Worm (Caenorhabditis elegans) whole organism, L4 larva: ENCODE results near the gene M18.3.

Experiments
- F37D6.2 ChIP-seq: sonication (generic microtip); optimal IDR thresholded peaks from 2 replicates; lab custom pipeline; 2016; ENCODE audit warnings: mild to moderate bottlenecking, missing genetic modification characterization, missing compliant biosample characterization
- F44E2.7 ChIP-seq: fragments of 200-800 bp; sonication (Bioruptor generic); IDR thresholded peaks from 2 replicates; pipeline ENCODE4 v2.1.2; 2022; ENCODE audit warnings: missing genetic modification characterization, missing compliant biosample characterization
- F49E8.2 ChIP-seq: sonication (generic microtip); optimal IDR thresholded peaks from 2 replicates; lab custom pipeline; 2016; ENCODE audit warnings: missing compliant biosample characterization, mild to moderate bottlenecking, missing genetic modification characterization, borderline replicate concordance
- R02D3.7 ChIP-seq: fragments of 150-350 bp; sonication (generic microtip); optimal IDR thresholded peaks from 3 replicates; lab custom pipeline; 2014; ENCODE audit warnings: missing biosample characterization, missing genetic modification characterization
- T20F7.1 ChIP-seq: fragments of 200-800 bp; sonication (Bioruptor generic); optimal IDR thresholded peaks from 2 replicates; lab custom pipeline; 2018; ENCODE audit warnings: mild to moderate bottlenecking, missing genetic modification characterization, missing compliant biosample characterization
- T26A8.4 ChIP-seq: fragments of 200-800 bp; sonication (Bioruptor generic); IDR thresholded peaks from 2 replicates; pipeline ENCODE4 v1.3.6; 2022; ENCODE audit warnings: missing genetic modification characterization, missing compliant biosample characterization
- Y105C5A.15 ChIP-seq: fragments of 200-800 bp; sonication (Bioruptor generic); IDR thresholded peaks from 2 replicates; pipeline ENCODE4 v1.3.6; 2022; ENCODE audit warnings: missing genetic modification characterization, missing compliant biosample characterization
- Y48G9A.11 ChIP-seq: fragments of 200-800 bp; sonication (Bioruptor generic); IDR thresholded peaks from 2 replicates; pipeline ENCODE4 v1.3.6; 2022; ENCODE audit warnings: missing genetic modification reagents, missing genetic modification characterization, missing compliant biosample characterization
- Y5F2A.4 ChIP-seq: fragments of 200-800 bp; sonication (Bioruptor generic); optimal IDR thresholded peaks from 2 replicates; lab custom pipeline; 2018; ENCODE audit warnings: mild to moderate bottlenecking, missing genetic modification characterization, missing compliant biosample characterization
- aha-1 ChIP-seq: fragments of 150-350 bp; peaks from one replicate; lab custom pipeline; 2014; ENCODE audit warnings: missing biosample characterization, missing genetic modification characterization
- aly-2 ChIP-seq: sonication (generic microtip); optimal IDR thresholded peaks from 2 replicates; lab custom pipeline; 2018; ENCODE audit warnings: missing biosample characterization, missing genetic modification characterization
- ama-1 ChIP-seq: fragments of 150-350 bp; optimal IDR thresholded peaks from 2 replicates; lab custom pipeline; 2014; ENCODE audit warnings: inconsistent platforms, mixed read lengths
- ceh-20 ChIP-seq: fragments of 200-800 bp; sonication (Bioruptor generic); IDR thresholded peaks from 2 replicates; pipeline ENCODE4 v1.3.6; 2022; ENCODE audit warnings: missing genetic modification reagents, missing genetic modification characterization, missing compliant biosample characterization
- ceh-28 ChIP-seq: fragments of 150-350 bp; optimal IDR thresholded peaks from 2 replicates; lab custom pipeline; 2014; ENCODE audit warnings: missing biosample characterization, missing genetic modification reagents, missing genetic modification characterization
- ceh-32 ChIP-seq: sonication (generic microtip); optimal IDR thresholded peaks from 2 replicates; lab custom pipeline; 2016; ENCODE audit warnings: mild to moderate bottlenecking, missing genetic modification characterization, missing compliant biosample characterization; ENCODE audit not compliant: poor library complexity
- ceh-44 ChIP-seq: fragments of 200-800 bp; sonication (Bioruptor generic); IDR thresholded peaks from 2 replicates; pipeline ENCODE4 v1.3.6; 2022; ENCODE audit warnings: missing genetic modification reagents, missing genetic modification characterization, missing compliant biosample characterization
- ceh-62 ChIP-seq: sonication (generic microtip); optimal IDR thresholded peaks from 2 replicates; lab custom pipeline; 2017; ENCODE audit warnings: missing biosample characterization, missing genetic modification characterization
- cey-2 ChIP-seq: sonication (generic microtip); optimal IDR thresholded peaks from 3 replicates; lab custom pipeline; 2017; ENCODE audit warnings: missing genetic modification characterization, mild to moderate bottlenecking, missing compliant biosample characterization, antibody characterized with exemption, borderline replicate concordance; ENCODE audit not compliant: insufficient read depth
- ctbp-1 ChIP-seq: fragments of 200-800 bp; sonication (Bioruptor generic); IDR thresholded peaks from 2 replicates; pipeline ENCODE4 v1.3.6; 2022; ENCODE audit warnings: missing genetic modification reagents, missing genetic modification characterization, missing compliant biosample characterization
- daf-16 ChIP-seq, 3 experiments: sonication (generic microtip); optimal IDR thresholded peaks; 2 replicates each; lab custom pipeline; 2016 to 2017; ENCODE audit warnings: missing genetic modification characterization in 3 of 3, missing genetic modification reagents in 3 of 3, mild to moderate bottlenecking in 2 of 3, missing compliant biosample characterization in 2 of 3, missing biosample characterization in 1 of 3, moderate library complexity in 1 of 3
- dmd-6 ChIP-seq: fragments of 200-800 bp; sonication (Bioruptor generic); IDR thresholded peaks from 2 replicates; pipeline ENCODE4 v1.3.6; 2022; ENCODE audit warnings: missing genetic modification reagents, missing genetic modification characterization, missing compliant biosample characterization
- dmd-9 ChIP-seq: fragments of 200-800 bp; sonication (Bioruptor generic); IDR thresholded peaks from 2 replicates; pipeline ENCODE4 v1.3.6; 2022; ENCODE audit warnings: missing genetic modification reagents, missing genetic modification characterization, missing compliant biosample characterization
- duxl-1 ChIP-seq: sonication (generic microtip); optimal IDR thresholded peaks from 2 replicates; lab custom pipeline; 2016; ENCODE audit warnings: mild to moderate bottlenecking, missing genetic modification characterization, moderate library complexity, missing compliant biosample characterization; ENCODE audit not compliant: poor library complexity
- fkh-10 ChIP-seq: fragments of 150-350 bp; optimal IDR thresholded peaks from 2 replicates; lab custom pipeline; 2014; ENCODE audit warnings: missing biosample characterization, missing genetic modification reagents, missing genetic modification characterization
- hmg-1.1 ChIP-seq: fragments of 200-800 bp; sonication (Bioruptor generic); IDR thresholded peaks from 2 replicates; pipeline ENCODE4 v1.3.6; 2022; ENCODE audit warnings: missing genetic modification reagents, missing genetic modification characterization, missing compliant biosample characterization
- lin-1 ChIP-seq: fragments of 200-800 bp; sonication (Bioruptor generic); IDR thresholded peaks from 2 replicates; pipeline ENCODE4 v1.3.6; 2022; ENCODE audit warnings: missing genetic modification reagents, missing genetic modification characterization, missing compliant biosample characterization
- lin-15B ChIP-seq: fragments of 150-350 bp; sonication (generic microtip); optimal IDR thresholded peaks from 3 replicates; lab custom pipeline; 2014; ENCODE audit warnings: missing biosample characterization, missing genetic modification characterization
- lsy-2 ChIP-seq, 2 experiments: fragments of 150-350 bp in 1 of 2; sonication (generic microtip) in 1 of 2; optimal IDR thresholded peaks; 2 replicates each; lab custom pipeline; 2014 to 2017; ENCODE audit warnings: missing biosample characterization in 2 of 2, missing genetic modification characterization in 2 of 2
- madf-5 ChIP-seq, 2 experiments: fragments of 200-800 bp; sonication (Bioruptor generic); IDR thresholded peaks; 2 replicates each; pipeline ENCODE4 v1.3.6; 2022; ENCODE audit warnings: missing compliant biosample characterization in 2 of 2, missing genetic modification characterization in 2 of 2
- mdl-1 ChIP-seq, 2 experiments: fragments of 150-350 bp in 1 of 2; sonication (generic microtip) in 1 of 2; optimal IDR thresholded peaks; 2 replicates each; lab custom pipeline; 2014 to 2017; ENCODE audit warnings: missing biosample characterization in 2 of 2, missing genetic modification characterization in 2 of 2
- mdt-29 ChIP-seq: fragments of 200-800 bp; sonication (Bioruptor generic); IDR thresholded peaks from 2 replicates; pipeline ENCODE4 v1.3.6; 2022; ENCODE audit warnings: missing genetic modification reagents, missing genetic modification characterization, missing compliant biosample characterization
- mes-2 ChIP-seq: sonication (generic microtip); optimal IDR thresholded peaks from 2 replicates; lab custom pipeline; 2016; ENCODE audit warnings: missing genotype, mild to moderate bottlenecking, missing genetic modification characterization, missing compliant biosample characterization; ENCODE audit not compliant: poor library complexity, severe bottlenecking
- nhr-10 ChIP-seq: fragments of 150-350 bp; optimal IDR thresholded peaks from 2 replicates; lab custom pipeline; 2014; ENCODE audit warnings: missing biosample characterization, missing genetic modification characterization
- nhr-11 ChIP-seq: fragments of 150-350 bp; optimal IDR thresholded peaks from 2 replicates; lab custom pipeline; 2014; ENCODE audit warnings: missing biosample characterization, missing genetic modification characterization
- nhr-111 ChIP-seq: fragments of 200-800 bp; sonication (Bioruptor generic); optimal IDR thresholded peaks from 2 replicates; lab custom pipeline; 2018; ENCODE audit warnings: mild to moderate bottlenecking, missing genetic modification characterization, missing compliant biosample characterization
- nhr-25 ChIP-seq: sonication (generic microtip); optimal IDR thresholded peaks from 2 replicates; lab custom pipeline; 2017; ENCODE audit warnings: missing genetic modification characterization, mild to moderate bottlenecking, missing compliant biosample characterization, antibody characterized with exemption, moderate library complexity, borderline replicate concordance; ENCODE audit not compliant: insufficient read depth
- nhr-42 ChIP-seq: fragments of 200-800 bp; sonication (Bioruptor generic); IDR thresholded peaks from 2 replicates; pipeline ENCODE4 v1.3.6; 2022; ENCODE audit warnings: missing genetic modification characterization, missing compliant biosample characterization
- nhr-6 ChIP-seq: fragments of 150-350 bp; optimal IDR thresholded peaks from 2 replicates; lab custom pipeline; 2014; ENCODE audit warnings: missing biosample characterization, missing genetic modification characterization
- nhr-76 ChIP-seq: fragments of 150-350 bp; optimal IDR thresholded peaks from 2 replicates; lab custom pipeline; 2014; ENCODE audit warnings: missing biosample characterization, missing genetic modification characterization
- php-3 ChIP-seq: fragments of 200-800 bp; sonication (Bioruptor generic); IDR thresholded peaks from 2 replicates; pipeline ENCODE4 v1.3.6; 2022; ENCODE audit warnings: missing genetic modification reagents, missing genetic modification characterization, missing compliant biosample characterization
- rbr-2 ChIP-seq: sonication (generic microtip); optimal IDR thresholded peaks from 2 replicates; lab custom pipeline; 2016; ENCODE audit warnings: missing genotype, missing genetic modification characterization, missing compliant biosample characterization
- set-16 ChIP-seq: fragments of 200-800 bp; sonication (Bioruptor generic); IDR thresholded peaks from 2 replicates; pipeline ENCODE4 v1.3.6; 2022; ENCODE audit warnings: missing genetic modification reagents, missing genetic modification characterization, missing compliant biosample characterization
- skn-1 ChIP-seq: fragments of 150-350 bp; optimal IDR thresholded peaks from 2 replicates; lab custom pipeline; 2014; ENCODE audit warnings: missing biosample characterization, missing genetic modification characterization
- snpc-4 ChIP-seq: fragments of 150-350 bp; optimal IDR thresholded peaks from 2 replicates; lab custom pipeline; 2014; ENCODE audit warnings: missing biosample characterization, missing genetic modification characterization
- tag-97 ChIP-seq: fragments of 200-800 bp; sonication (Bioruptor generic); IDR thresholded peaks from 2 replicates; pipeline ENCODE4 v1.3.6; 2022; ENCODE audit warnings: missing genetic modification characterization, missing compliant biosample characterization
- unc-62 ChIP-seq, 3 experiments: fragments of 150-350 bp in 1 of 3; sonication (generic microtip); optimal IDR thresholded peaks in 2 of 3; peaks in 1 of 3; 1 replicate in 1 of 3; 2 replicates in 2 of 3; lab custom pipeline; 2014 to 2017; ENCODE audit warnings: missing biosample characterization in 3 of 3, missing genetic modification characterization in 3 of 3, missing genetic modification reagents in 3 of 3, missing genotype in 1 of 3
- vab-7 ChIP-seq: fragments of 200-800 bp; sonication (Bioruptor generic); IDR thresholded peaks from 2 replicates; pipeline ENCODE4 v1.3.6; 2022; ENCODE audit warnings: missing genetic modification reagents, missing genetic modification characterization, missing compliant biosample characterization
- zip-11 ChIP-seq: fragments of 200-800 bp; sonication (Bioruptor generic); IDR thresholded peaks from 2 replicates; pipeline ENCODE4 v1.3.6; 2022; ENCODE audit warnings: missing genetic modification characterization, missing compliant biosample characterization
- zip-2 ChIP-seq: fragments of 150-350 bp; optimal IDR thresholded peaks from 2 replicates; lab custom pipeline; 2014; ENCODE audit warnings: missing biosample characterization, missing genetic modification characterization

M18.3 gene

ce11 chrIV:12086498-12086897, 19.2 kb upstream of the M18.3 start (continued):
- TF ChIP-seq F37D6.2 (tag; lab: Kevin White, UChicago) (peak; percentile 61), lsy-2 (tag; optimal IDR thresholded peaks at IDR 0.05; lab: Kevin White, UChicago) (peak in 1 of 2 experiments; percentile 61), zip-2 (peak; percentile 70), cey-2 (tag; lab: Kevin White, UChicago) (no peak), nhr-10 (tag; lab: Kevin White, UChicago) (no peak), unc-62 (GFP tag; optimal IDR thresholded peaks at IDR 0.05 in 1 of 2; lab: Kevin White, UChicago) (no peak), unc-62 (tag; optimal IDR thresholded peaks at IDR 0.05; lab: Kevin White, UChicago) (no peak), set-16 (GFP tag; lab: Robert Waterston, UW) (peak; percentile 67), dmd-6 (peak; percentile 66), lin-1 (GFP tag; lab: Robert Waterston, UW) (peak; percentile 64), F49E8.2 (tag; lab: Kevin White, UChicago) (peak; percentile 76), rbr-2 (tag; lab: Kevin White, UChicago) (peak; percentile 81), Y5F2A.4 (GFP tag; lab: Kevin White, UChicago) (peak; percentile 76), hmg-1.1 (GFP tag; lab: Robert Waterston, UW) (peak; percentile 87), ceh-20 (GFP tag; lab: Robert Waterston, UW) (peak; percentile 86), nhr-11 (tag; lab: Kevin White, UChicago) (no peak), mdl-1 (tag; optimal IDR thresholded peaks at IDR 0.05; lab: Kevin White, UChicago) (peak in 1 of 2 experiments; percentile 43), Y48G9A.11 (GFP tag; lab: Robert Waterston, UW) (peak; percentile 86), dmd-9 (GFP tag; lab: Robert Waterston, UW) (peak; percentile 68; the same call in 1 of the 2 replicates), ceh-44 (GFP tag; lab: Robert Waterston, UW) (peak; percentile 59; the same call in 1 of the 2 replicates), R02D3.7 (tag; lab: Kevin White, UChicago) (no peak), mdt-29 (GFP tag; lab: Robert Waterston, UW) (peak; percentile 18; the same call in 1 of the 2 replicates), skn-1 (tag; lab: Kevin White, UChicago) (no peak), tag-97 (no peak), ceh-32 (tag; lab: Kevin White, UChicago) (no peak), aly-2 (tag; lab: Kevin White, UChicago) (peak; percentile 14), ceh-62 (tag; lab: Kevin White, UChicago) (no peak), zip-11 (GFP tag; lab: Robert Waterston, UW) (peak; percentile 67; the same call in 1 of the 2 replicates), nhr-76 (no peak), F44E2.7 (peak; percentile 94), ceh-28 (tag; lab: Kevin White, UChicago) (no peak), snpc-4 (tag; lab: Kevin White, UChicago) (no peak), madf-5 (GFP tag; IDR thresholded peaks at IDR 0.05; lab: Robert Waterston, UW) (peak; percentile 47 to 91; a peak in 2 of 4 replicates), duxl-1 (tag; lab: Kevin White, UChicago) (no peak), nhr-42 (GFP tag; lab: Robert Waterston, UW) (peak; percentile 76; the same call in 1 of the 2 replicates), php-3 (peak; percentile 75), Y105C5A.15 (peak; percentile 94), lin-15B (tag; lab: Kevin White, UChicago) (no peak), ctbp-1 (GFP tag; lab: Robert Waterston, UW) (peak; percentile 92), daf-16 (GFP tag; optimal IDR thresholded peaks at IDR 0.05; lab: Kevin White, UChicago) (peak; percentile 66 to 85), daf-16 (tag; optimal IDR thresholded peaks at IDR 0.05; lab: Kevin White, UChicago) (peak; percentile 64), aha-1 (tag; lab: Kevin White, UChicago) (peak; percentile 99), fkh-10 (no peak), nhr-25 (peak; percentile 87), mes-2 (tag; lab: Kevin White, UChicago) (peak; percentile 89), nhr-111 (peak; percentile 81), T26A8.4 (GFP tag; lab: Robert Waterston, UW) (peak; percentile 84), T20F7.1 (GFP tag; lab: Kevin White, UChicago) (no peak), vab-7 (peak; percentile 95), ama-1 (lab: Kevin White, UChicago) (no peak), nhr-6 (tag; lab: Kevin White, UChicago) (peak; percentile 91)
